Worm (Caenorhabditis elegans) whole organism, L4 larva: ENCODE results near the gene cyp-33C7.
A peak's percentile ranks its signal among the peaks of the same experiment; 100 is the strongest.

Experiments used
- R02D3.7 ChIP-seq: fragments of 150-350 bp; sonication (generic microtip); optimal IDR thresholded peaks from 3 replicates; lab custom pipeline; 2014; ENCODE audit warnings: missing biosample characterization, missing genetic modification characterization
- ama-1 ChIP-seq: fragments of 150-350 bp; optimal IDR thresholded peaks from 2 replicates; lab custom pipeline; 2014; ENCODE audit warnings: inconsistent platforms, mixed read lengths
- ceh-28 ChIP-seq: fragments of 150-350 bp; optimal IDR thresholded peaks from 2 replicates; lab custom pipeline; 2014; ENCODE audit warnings: missing biosample characterization, missing genetic modification reagents, missing genetic modification characterization
- dmd-8 ChIP-seq: fragments of 200-800 bp; sonication (Bioruptor generic); IDR thresholded peaks from 2 replicates; pipeline ENCODE4 v1.3.6; 2022; ENCODE audit warnings: missing genetic modification characterization, missing compliant biosample characterization
- dpl-1 ChIP-seq: fragments of 150-350 bp; optimal IDR thresholded peaks from 2 replicates; lab custom pipeline; 2014; ENCODE audit warnings: missing biosample characterization, missing genetic modification reagents, missing genetic modification characterization
- lim-7 ChIP-seq: fragments of 200-800 bp; sonication (Bioruptor generic); IDR thresholded peaks from 2 replicates; pipeline ENCODE4 v1.3.6; 2022; ENCODE audit warnings: missing genetic modification characterization, missing compliant biosample characterization
- mes-2 ChIP-seq: sonication (generic microtip); optimal IDR thresholded peaks from 2 replicates; lab custom pipeline; 2016; ENCODE audit warnings: missing genotype, mild to moderate bottlenecking, missing genetic modification characterization, missing compliant biosample characterization; ENCODE audit not compliant: poor library complexity, severe bottlenecking
- nhr-25 ChIP-seq: sonication (generic microtip); optimal IDR thresholded peaks from 2 replicates; lab custom pipeline; 2017; ENCODE audit warnings: missing genetic modification characterization, mild to moderate bottlenecking, missing compliant biosample characterization, antibody characterized with exemption, moderate library complexity, borderline replicate concordance; ENCODE audit not compliant: insufficient read depth
- snpc-1.2 ChIP-seq: fragments of 200-800 bp; sonication (Bioruptor generic); IDR thresholded peaks from 2 replicates; pipeline ENCODE4 v1.3.6; 2022; ENCODE audit warnings: missing genetic modification reagents, missing genetic modification characterization, missing compliant biosample characterization
- spr-1 ChIP-seq: sonication (generic microtip); optimal IDR thresholded peaks from 2 replicates; lab custom pipeline; 2016; ENCODE audit warnings: mild to moderate bottlenecking, missing genetic modification characterization, missing compliant biosample characterization

- TF ChIP-seq mes-2 (peak; percentile 10), snpc-1.2 (GFP tag; lab: Robert Waterston, UW) (no peak), nhr-25 (no peak), dpl-1 (GFP tag; lab: Kevin White, UChicago) (no peak), ceh-28 (tag; lab: Kevin White, UChicago) (no peak), spr-1 (tag; lab: Kevin White, UChicago) (no peak), lim-7 (GFP tag; lab: Robert Waterston, UW) (no peak), ama-1 (lab: Kevin White, UChicago) (no peak), dmd-8 (GFP tag; lab: Robert Waterston, UW) (no peak), R02D3.7 (tag; lab: Kevin White, UChicago) (no peak)
Measured at ce11 chrV:2259750-2260149, 9.4 kb downstream of the cyp-33C7 start, which contains the start of gene nhr-182.
